Fruit fly (Drosophila melanogaster): ENCODE measurements around the gene CG31687.
A peak's percentile ranks its signal among the peaks of the same experiment; 100 is the strongest.

Gene CG31687

dm6 chr2L:20417597-20418286 is 32.3 kb upstream of the CG31687 start:
- TF ChIP-seq cic (GFP tag; optimal IDR thresholded peaks at IDR 0.05) (peak; percentile 44), ovo (GFP tag; optimal IDR thresholded peaks at IDR 0.05) (peak; percentile 35), Clk (GFP tag; optimal IDR thresholded peaks at IDR 0.05) (no peak), Mnt (GFP tag; optimal IDR thresholded peaks at IDR 0.05) (no peak), toe (GFP tag; optimal IDR thresholded peaks at IDR 0.05) (no peak), CG12768 (GFP tag; optimal IDR thresholded peaks at IDR 0.05) (peak; percentile 15), CG7101 (tag; optimal IDR thresholded peaks at IDR 0.05) (peak; percentile 1), pad (GFP tag; optimal IDR thresholded peaks at IDR 0.05) (peak; percentile 98), CG1620 (GFP tag; optimal IDR thresholded peaks at IDR 0.05) (no peak), kay (GFP tag; ENCODE audit: borderline replicate concordance) (peak; percentile 94), CG5204 (GFP tag; optimal IDR thresholded peaks at IDR 0.05) (peak; percentile 35), CG7045 (GFP tag; optimal IDR thresholded peaks at IDR 0.05) (peak; percentile 26), CG14711 (tag; optimal IDR thresholded peaks at IDR 0.05) (no peak)

dm6 chr2L:20420035-20420434 is 30.0 kb upstream of the CG31687 start:
- TF ChIP-seq CG7045 (GFP tag; optimal IDR thresholded peaks at IDR 0.05) = no peak
- TF ChIP-seq kay (GFP tag; ENCODE audit: borderline replicate concordance) = peak; percentile 55
- no peak for TF ChIP-seq CG12768 (GFP tag; optimal IDR thresholded peaks at IDR 0.05)
- no peak for TF ChIP-seq CG7101 (tag; optimal IDR thresholded peaks at IDR 0.05)

- no peak for TF ChIP-seq CG7045 (GFP tag; optimal IDR thresholded peaks at IDR 0.05)
- no peak for TF ChIP-seq kay (GFP tag; ENCODE audit: borderline replicate concordance)
- no peak for TF ChIP-seq Clk (GFP tag; optimal IDR thresholded peaks at IDR 0.05)
- TF ChIP-seq pad (GFP tag; optimal IDR thresholded peaks at IDR 0.05) = no peak
These were observed 25.5 kb upstream of the CG31687 start, which contains the start of gene CG15130 for dm6 chr2L:20424560-20424959. TSS of gene CG15130 (minus strand) at chr2L:20424660.

dm6 chr2L:20425854-20426396 is 24.1 kb upstream of the CG31687 start, which contains the start of gene CG31688:
TSS of gene CG31688 (plus strand) at chr2L:20426199.
- TF ChIP-seq Mnt (GFP tag; optimal IDR thresholded peaks at IDR 0.05) (no peak), cic (GFP tag; optimal IDR thresholded peaks at IDR 0.05) (peak; percentile 14)

- TF ChIP-seq CG5204 (GFP tag; optimal IDR thresholded peaks at IDR 0.05) (no peak), bab1 (GFP tag; optimal IDR thresholded peaks at IDR 0.05) (no peak), CG11617 (GFP tag; optimal IDR thresholded peaks at IDR 0.05) (no peak), CG33017 (tag; optimal IDR thresholded peaks at IDR 0.05) (no peak), cnc (optimal IDR thresholded peaks at IDR 0.05) (no peak), tj (GFP tag; optimal IDR thresholded peaks at IDR 0.05) (no peak), CG7045 (GFP tag; optimal IDR thresholded peaks at IDR 0.05) (no peak), CG14711 (tag; optimal IDR thresholded peaks at IDR 0.05) (no peak), CG1620 (GFP tag; optimal IDR thresholded peaks at IDR 0.05) (no peak), cic (GFP tag; optimal IDR thresholded peaks at IDR 0.05) (no peak), ovo (GFP tag; optimal IDR thresholded peaks at IDR 0.05) (no peak), pad (GFP tag; optimal IDR thresholded peaks at IDR 0.05) (no peak)
These were observed 22.6 kb upstream of the CG31687 start for dm6 chr2L:20427401-20427800.

- TF ChIP-seq pad (GFP tag; optimal IDR thresholded peaks at IDR 0.05) (no peak), cic (GFP tag; optimal IDR thresholded peaks at IDR 0.05) (no peak), CG12768 (GFP tag; optimal IDR thresholded peaks at IDR 0.05) (no peak), Hr96 (GFP tag; optimal IDR thresholded peaks at IDR 0.05) (no peak), Crg-1 (GFP tag; optimal IDR thresholded peaks at IDR 0.05) (no peak), cnc (optimal IDR thresholded peaks at IDR 0.05) (no peak), CG1620 (GFP tag; optimal IDR thresholded peaks at IDR 0.05) (no peak), ovo (GFP tag; optimal IDR thresholded peaks at IDR 0.05) (no peak), bab1 (GFP tag; optimal IDR thresholded peaks at IDR 0.05) (no peak), CG5204 (GFP tag; optimal IDR thresholded peaks at IDR 0.05) (no peak), CG7101 (tag; optimal IDR thresholded peaks at IDR 0.05) (no peak), CG33017 (tag; optimal IDR thresholded peaks at IDR 0.05) (no peak)
These were observed 21.7 kb upstream of the CG31687 start for dm6 chr2L:20428382-20428755.

- TF ChIP-seq tj (GFP tag; optimal IDR thresholded peaks at IDR 0.05) (peak; percentile 23), bab1 (GFP tag; optimal IDR thresholded peaks at IDR 0.05) (peak; percentile 62), Mnt (GFP tag; optimal IDR thresholded peaks at IDR 0.05) (peak; percentile 72), CG7045 (GFP tag; optimal IDR thresholded peaks at IDR 0.05) (peak; percentile 26), pad (GFP tag; optimal IDR thresholded peaks at IDR 0.05) (peak; percentile 26), CG1620 (GFP tag; optimal IDR thresholded peaks at IDR 0.05) (no peak), CG7101 (tag; optimal IDR thresholded peaks at IDR 0.05) (peak; percentile 47), CG33017 (tag; optimal IDR thresholded peaks at IDR 0.05) (peak; percentile 7), CG11617 (GFP tag; optimal IDR thresholded peaks at IDR 0.05) (peak; percentile 59), cic (GFP tag; optimal IDR thresholded peaks at IDR 0.05) (peak; percentile 61), kay (GFP tag; ENCODE audit: borderline replicate concordance) (no peak), Hr96 (GFP tag; optimal IDR thresholded peaks at IDR 0.05) (no peak)
These were observed 21.1 kb upstream of the CG31687 start for dm6 chr2L:20428756-20429408.
